Worm (Caenorhabditis elegans) whole organism, L4 larva: ENCODE data around the gene lgc-4.

Experiments
- F26F4.8 ChIP-seq: fragments of 200-800 bp; sonication (Bioruptor generic); conservative IDR thresholded peaks from 2 replicates; pipeline ENCODE4 v1.3.6; 2022; ENCODE audit warnings: missing genetic modification characterization, missing compliant biosample characterization
- F44E2.7 ChIP-seq: fragments of 200-800 bp; sonication (Bioruptor generic); IDR thresholded peaks from 2 replicates; pipeline ENCODE4 v2.1.2; 2022; ENCODE audit warnings: missing genetic modification characterization, missing compliant biosample characterization
- F49E8.2 ChIP-seq: sonication (generic microtip); optimal IDR thresholded peaks from 2 replicates; lab custom pipeline; 2016; ENCODE audit warnings: missing compliant biosample characterization, mild to moderate bottlenecking, missing genetic modification characterization, borderline replicate concordance
- T20F7.1 ChIP-seq: fragments of 200-800 bp; sonication (Bioruptor generic); optimal IDR thresholded peaks from 2 replicates; lab custom pipeline; 2018; ENCODE audit warnings: mild to moderate bottlenecking, missing genetic modification characterization, missing compliant biosample characterization
- Y105C5A.15 ChIP-seq: fragments of 200-800 bp; sonication (Bioruptor generic); IDR thresholded peaks from 2 replicates; pipeline ENCODE4 v1.3.6; 2022; ENCODE audit warnings: missing genetic modification characterization, missing compliant biosample characterization
- Y5F2A.4 ChIP-seq: fragments of 200-800 bp; sonication (Bioruptor generic); optimal IDR thresholded peaks from 2 replicates; lab custom pipeline; 2018; ENCODE audit warnings: mild to moderate bottlenecking, missing genetic modification characterization, missing compliant biosample characterization
- aha-1 ChIP-seq: fragments of 150-350 bp; peaks from one replicate; lab custom pipeline; 2014; ENCODE audit warnings: missing biosample characterization, missing genetic modification characterization
- arid-1 ChIP-seq: fragments of 200-800 bp; sonication (Bioruptor generic); conservative IDR thresholded peaks from 2 replicates; pipeline ENCODE4 v1.3.6; 2022; ENCODE audit warnings: missing genetic modification reagents, missing genetic modification characterization, missing compliant biosample characterization
- ceh-20 ChIP-seq: fragments of 200-800 bp; sonication (Bioruptor generic); IDR thresholded peaks from 2 replicates; pipeline ENCODE4 v1.3.6; 2022; ENCODE audit warnings: missing genetic modification reagents, missing genetic modification characterization, missing compliant biosample characterization
- ceh-44 ChIP-seq: fragments of 200-800 bp; sonication (Bioruptor generic); IDR thresholded peaks from 2 replicates; pipeline ENCODE4 v1.3.6; 2022; ENCODE audit warnings: missing genetic modification reagents, missing genetic modification characterization, missing compliant biosample characterization
- cey-2 ChIP-seq: sonication (generic microtip); optimal IDR thresholded peaks from 3 replicates; lab custom pipeline; 2017; ENCODE audit warnings: missing genetic modification characterization, mild to moderate bottlenecking, missing compliant biosample characterization, antibody characterized with exemption, borderline replicate concordance; ENCODE audit not compliant: insufficient read depth
- daf-19 ChIP-seq: fragments of 200-800 bp; sonication (Bioruptor generic); conservative IDR thresholded peaks from 2 replicates; pipeline ENCODE4 v1.3.6; 2022; ENCODE audit warnings: missing genetic modification characterization, missing compliant biosample characterization
- dmd-9 ChIP-seq: fragments of 200-800 bp; sonication (Bioruptor generic); IDR thresholded peaks from 2 replicates; pipeline ENCODE4 v1.3.6; 2022; ENCODE audit warnings: missing genetic modification reagents, missing genetic modification characterization, missing compliant biosample characterization
- fkh-10 ChIP-seq: fragments of 150-350 bp; optimal IDR thresholded peaks from 2 replicates; lab custom pipeline; 2014; ENCODE audit warnings: missing biosample characterization, missing genetic modification reagents, missing genetic modification characterization
- gei-8 ChIP-seq: fragments of 200-800 bp; sonication (Bioruptor generic); optimal IDR thresholded peaks from 2 replicates; lab custom pipeline; 2018; ENCODE audit warnings: mild to moderate bottlenecking, missing genetic modification characterization, missing compliant biosample characterization
- hlh-11 ChIP-seq: fragments of 200-800 bp; sonication (Bioruptor generic); optimal IDR thresholded peaks from 2 replicates; lab custom pipeline; 2018; ENCODE audit warnings: mild to moderate bottlenecking, missing genetic modification characterization, missing compliant biosample characterization
- lim-7 ChIP-seq: fragments of 200-800 bp; sonication (Bioruptor generic); IDR thresholded peaks from 2 replicates; pipeline ENCODE4 v1.3.6; 2022; ENCODE audit warnings: missing genetic modification characterization, missing compliant biosample characterization
- lin-1 ChIP-seq: fragments of 200-800 bp; sonication (Bioruptor generic); IDR thresholded peaks from 2 replicates; pipeline ENCODE4 v1.3.6; 2022; ENCODE audit warnings: missing genetic modification reagents, missing genetic modification characterization, missing compliant biosample characterization
- lin-29 ChIP-seq: fragments of 200-800 bp; sonication (Bioruptor generic); IDR thresholded peaks from 2 replicates; pipeline ENCODE4 v1.3.6; 2022; ENCODE audit warnings: missing genetic modification reagents, missing genetic modification characterization, missing compliant biosample characterization
- madf-5 ChIP-seq, 2 experiments: fragments of 200-800 bp; sonication (Bioruptor generic); IDR thresholded peaks; 2 replicates each; pipeline ENCODE4 v1.3.6; 2022; ENCODE audit warnings: missing compliant biosample characterization in 2 of 2, missing genetic modification characterization in 2 of 2
- madf-9 ChIP-seq: fragments of 200-800 bp; sonication (Bioruptor generic); conservative IDR thresholded peaks from 2 replicates; pipeline ENCODE4 v1.3.6; 2022; ENCODE audit warnings: missing genetic modification reagents, missing genetic modification characterization, missing compliant biosample characterization
- mes-2 ChIP-seq: sonication (generic microtip); optimal IDR thresholded peaks from 2 replicates; lab custom pipeline; 2016; ENCODE audit warnings: missing genotype, mild to moderate bottlenecking, missing genetic modification characterization, missing compliant biosample characterization; ENCODE audit not compliant: poor library complexity, severe bottlenecking
- mxl-3 ChIP-seq: fragments of 200-800 bp; sonication (Bioruptor generic); optimal IDR thresholded peaks from 2 replicates; lab custom pipeline; 2018; ENCODE audit warnings: mild to moderate bottlenecking, missing genetic modification characterization, missing compliant biosample characterization
- nhr-102 ChIP-seq: sonication (generic microtip); optimal IDR thresholded peaks from 2 replicates; lab custom pipeline; 2016; ENCODE audit warnings: mild to moderate bottlenecking, missing genetic modification characterization, moderate library complexity, missing compliant biosample characterization
- nhr-111 ChIP-seq: fragments of 200-800 bp; sonication (Bioruptor generic); optimal IDR thresholded peaks from 2 replicates; lab custom pipeline; 2018; ENCODE audit warnings: mild to moderate bottlenecking, missing genetic modification characterization, missing compliant biosample characterization
- nhr-25 ChIP-seq: sonication (generic microtip); optimal IDR thresholded peaks from 2 replicates; lab custom pipeline; 2017; ENCODE audit warnings: missing genetic modification characterization, mild to moderate bottlenecking, missing compliant biosample characterization, antibody characterized with exemption, moderate library complexity, borderline replicate concordance; ENCODE audit not compliant: insufficient read depth
- nhr-28 ChIP-seq: fragments of 150-350 bp; optimal IDR thresholded peaks from 2 replicates; lab custom pipeline; 2014; ENCODE audit warnings: missing biosample characterization, missing genetic modification characterization
- nhr-41 ChIP-seq: fragments of 200-800 bp; sonication (Bioruptor generic); IDR thresholded peaks from 2 replicates; pipeline ENCODE4 v1.3.6; 2022; ENCODE audit warnings: missing genetic modification reagents, missing genetic modification characterization, missing compliant biosample characterization
- nhr-6 ChIP-seq: fragments of 150-350 bp; optimal IDR thresholded peaks from 2 replicates; lab custom pipeline; 2014; ENCODE audit warnings: missing biosample characterization, missing genetic modification characterization
- pha-4 ChIP-seq, 2 experiments: fragments of 150-350 bp in 1 of 2; fragments of 200-800 bp in 1 of 2; sonication (Bioruptor generic) in 1 of 2; IDR thresholded peaks in 1 of 2; optimal IDR thresholded peaks in 1 of 2; 2 replicates each; pipeline versions ENCODE4 v1.3.6 to Lab custom; 2014 to 2022; ENCODE audit warnings: missing genetic modification characterization in 2 of 2, missing genetic modification reagents in 2 of 2, missing biosample characterization in 1 of 2, missing compliant biosample characterization in 1 of 2
- php-3 ChIP-seq: fragments of 200-800 bp; sonication (Bioruptor generic); IDR thresholded peaks from 2 replicates; pipeline ENCODE4 v1.3.6; 2022; ENCODE audit warnings: missing genetic modification reagents, missing genetic modification characterization, missing compliant biosample characterization
- skn-1 ChIP-seq: fragments of 150-350 bp; optimal IDR thresholded peaks from 2 replicates; lab custom pipeline; 2014; ENCODE audit warnings: missing biosample characterization, missing genetic modification characterization
- spr-1 ChIP-seq: sonication (generic microtip); optimal IDR thresholded peaks from 2 replicates; lab custom pipeline; 2016; ENCODE audit warnings: mild to moderate bottlenecking, missing genetic modification characterization, missing compliant biosample characterization
- tag-97 ChIP-seq: fragments of 200-800 bp; sonication (Bioruptor generic); IDR thresholded peaks from 2 replicates; pipeline ENCODE4 v1.3.6; 2022; ENCODE audit warnings: missing genetic modification characterization, missing compliant biosample characterization
- unc-130 ChIP-seq: sonication (generic microtip); optimal IDR thresholded peaks from 2 replicates; lab custom pipeline; 2016; ENCODE audit warnings: missing genetic modification reagents, missing genetic modification characterization, missing compliant biosample characterization
- unc-62 ChIP-seq, 3 experiments: fragments of 150-350 bp in 1 of 3; sonication (generic microtip); optimal IDR thresholded peaks in 2 of 3; peaks in 1 of 3; 1 replicate in 1 of 3; 2 replicates in 2 of 3; lab custom pipeline; 2014 to 2017; ENCODE audit warnings: missing biosample characterization in 3 of 3, missing genetic modification characterization in 3 of 3, missing genetic modification reagents in 3 of 3, missing genotype in 1 of 3
- zip-11 ChIP-seq: fragments of 200-800 bp; sonication (Bioruptor generic); IDR thresholded peaks from 2 replicates; pipeline ENCODE4 v1.3.6; 2022; ENCODE audit warnings: missing genetic modification characterization, missing compliant biosample characterization

The lgc-4 gene

ce11 chrX:9251488-9251887 lies 9.5 kb upstream of the lgc-4 start, which contains the start of gene pes-8:
TSS of gene pes-8 (plus strand) at chrX:9251788.
- TF ChIP-seq nhr-102 (tag; lab: Kevin White, UChicago) (no peak), daf-19 (no peak), aha-1 (tag; lab: Kevin White, UChicago) (peak; percentile 75), mes-2 (tag; lab: Kevin White, UChicago) (no peak)
- TF ChIP-seq, all 104 proteins: peak for 1

DNA sequence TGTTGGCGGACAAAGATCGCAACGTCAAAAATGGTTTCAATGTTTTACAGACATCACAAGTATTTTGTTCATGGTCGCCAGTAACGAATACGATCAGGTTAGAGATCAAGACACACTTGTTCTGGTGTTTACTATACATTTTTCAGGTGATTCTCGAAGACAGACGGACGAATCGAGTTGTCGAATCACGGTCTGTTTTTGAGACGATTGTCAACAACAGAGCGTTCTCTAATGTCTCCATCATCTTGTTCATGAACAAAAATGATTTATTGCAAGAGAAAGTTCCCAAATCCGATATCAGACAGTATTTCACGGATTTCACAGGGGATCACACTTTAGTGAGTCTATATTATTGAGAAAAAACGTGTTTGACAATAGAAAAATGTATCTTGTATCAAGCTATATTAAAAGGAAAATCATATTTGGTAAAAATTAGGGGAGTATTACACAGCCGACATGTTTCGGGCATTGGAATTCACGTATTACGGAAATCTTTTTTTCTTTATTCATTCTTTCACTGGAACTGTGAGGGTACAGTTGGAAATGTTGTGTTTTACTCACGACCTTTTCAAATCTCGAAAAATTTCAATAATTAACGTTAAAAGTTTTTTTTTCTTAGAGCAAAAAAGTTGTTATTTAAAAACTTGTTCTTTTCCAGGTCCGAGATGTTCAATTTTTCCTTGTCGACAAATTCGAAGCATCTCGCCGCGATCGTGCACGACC lies 6.2 kb upstream of the lgc-4 start:
- TF ChIP-seq cey-2 (tag; lab: Kevin White, UChicago) (no peak), mes-2 (tag; lab: Kevin White, UChicago) (no peak), unc-62 (GFP tag; optimal IDR thresholded peaks at IDR 0.05 in 1 of 2; lab: Kevin White, UChicago) (peak in 1 of 2 experiments; percentile 94), unc-62 (tag; optimal IDR thresholded peaks at IDR 0.05; lab: Kevin White, UChicago) (no peak), hlh-11 (tag; lab: Kevin White, UChicago) (peak; percentile 28), mxl-3 (GFP tag; lab: Kevin White, UChicago) (peak; percentile 11)

- TF ChIP-seq unc-62 (GFP tag; optimal IDR thresholded peaks at IDR 0.05 in 1 of 2; lab: Kevin White, UChicago): peak in 1 of 2 experiments; percentile 73
- no peak for TF ChIP-seq unc-62 (tag; optimal IDR thresholded peaks at IDR 0.05; lab: Kevin White, UChicago)
- peak; percentile 76 for TF ChIP-seq nhr-25 (tag; lab: Kevin White, UChicago)
- peak; percentile 53 for TF ChIP-seq nhr-28 (tag; lab: Kevin White, UChicago)
- TF ChIP-seq T20F7.1 (GFP tag; lab: Kevin White, UChicago): no peak
- no peak for TF ChIP-seq nhr-102 (tag; lab: Kevin White, UChicago)
Measured at ce11 chrX:9246625-9247024, 4.6 kb upstream of the lgc-4 start.

DNA sequence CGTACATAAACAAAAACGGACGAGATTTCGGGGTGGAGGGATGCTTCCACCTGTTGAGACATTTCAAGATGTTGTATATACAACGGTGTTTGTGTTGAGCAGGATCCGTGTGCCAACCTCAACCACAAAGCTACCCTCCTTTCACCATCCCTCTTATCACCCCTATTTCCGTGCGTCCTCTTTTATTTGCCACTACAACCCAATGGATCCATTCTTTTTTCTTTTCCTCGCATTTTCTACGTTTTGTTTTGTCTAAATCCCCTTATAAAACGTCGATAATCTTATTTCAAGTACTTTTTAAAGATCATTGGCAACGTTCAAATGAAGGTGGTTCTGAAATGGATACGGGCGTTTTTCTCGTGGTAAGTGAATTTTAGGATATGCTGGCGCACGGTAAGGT lies 1.2 kb upstream of the lgc-4 start, which contains the start of gene gpa-12:
gpa-12 (plus strand) TSS at position 301 of the 400 bp plus-strand sequence.
- TF ChIP-seq ceh-20 (no peak), dmd-9 (no peak), fkh-10 (GFP tag; lab: Kevin White, UChicago) (no peak), skn-1 (tag; lab: Kevin White, UChicago) (no peak), pha-4 (GFP tag; IDR thresholded peaks at IDR 0.05; lab: Robert Waterston, UW) (no peak), pha-4 (tag; optimal IDR thresholded peaks at IDR 0.05; lab: Kevin White, UChicago) (no peak), nhr-6 (no peak), gei-8 (no peak), aha-1 (tag; lab: Kevin White, UChicago) (no peak), Y105C5A.15 (GFP tag; lab: Robert Waterston, UW) (no peak), F49E8.2 (no peak), daf-19 (no peak), lin-1 (no peak), T20F7.1 (GFP tag; lab: Kevin White, UChicago) (no peak), madf-5 (GFP tag; IDR thresholded peaks at IDR 0.05; lab: Robert Waterston, UW) (no peak), tag-97 (no peak)
- TF ChIP-seq, all 104 proteins: peak for 0

DNA sequence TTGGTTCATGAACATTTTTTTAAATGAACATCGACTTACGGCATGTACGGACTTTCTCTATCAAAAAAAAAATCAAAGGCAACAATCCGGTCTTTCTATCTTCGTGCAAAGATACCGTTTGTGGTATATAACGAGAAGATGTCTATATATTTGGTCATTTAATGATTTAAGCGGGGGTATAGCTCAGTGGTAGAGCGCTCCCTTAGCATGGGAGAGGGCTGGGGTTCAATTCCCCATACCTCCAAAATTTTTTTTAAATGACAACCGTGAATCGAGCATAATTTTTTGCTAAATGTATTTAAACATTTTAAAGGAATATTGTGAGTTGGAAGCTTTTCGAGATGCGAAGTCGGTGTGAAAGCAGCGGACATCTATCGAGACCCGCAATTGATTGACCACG lies 3.3 kb downstream of the lgc-4 start:
- peak; percentile 83 for TF ChIP-seq madf-9 (GFP tag; lab: Robert Waterston, UW)
- peak; percentile 73 for TF ChIP-seq arid-1
- TF ChIP-seq F44E2.7: 0 out of 2 replicates have a peak, but pooled peaks have one; percentile 82
- TF ChIP-seq unc-130 (GFP tag; lab: Kevin White, UChicago): peak; percentile 15
- TF ChIP-seq php-3: peak; percentile 79
- peak; percentile 88 for TF ChIP-seq lim-7
- TF ChIP-seq F26F4.8 (GFP tag; lab: Robert Waterston, UW): peak; percentile 69; the same call in 1 of the 2 replicates
- no peak for TF ChIP-seq nhr-102 (tag; lab: Kevin White, UChicago)
- no peak for TF ChIP-seq zip-11 (GFP tag; lab: Robert Waterston, UW)
- no peak for TF ChIP-seq ceh-44
- peak; percentile 64 for TF ChIP-seq nhr-111 (GFP tag; lab: Kevin White, UChicago)
- TF ChIP-seq T20F7.1 (GFP tag; lab: Kevin White, UChicago): no peak
- peak; percentile 62; the same call in 1 of the 2 replicates for TF ChIP-seq nhr-41 (GFP tag; lab: Robert Waterston, UW)
- peak; percentile 34 to 67; a peak in 1 of 4 replicates for TF ChIP-seq madf-5 (GFP tag; IDR thresholded peaks at IDR 0.05; lab: Robert Waterston, UW)
- TF ChIP-seq Y105C5A.15 (GFP tag; lab: Robert Waterston, UW): 0 out of 2 replicates have a peak, but pooled peaks have one; percentile 69
- TF ChIP-seq skn-1 (tag; lab: Kevin White, UChicago): no peak
- no peak for TF ChIP-seq dmd-9
- peak; percentile 23 for TF ChIP-seq Y5F2A.4 (GFP tag; lab: Kevin White, UChicago)
- TF ChIP-seq nhr-25 (tag; lab: Kevin White, UChicago): no peak
- TF ChIP-seq mxl-3 (GFP tag; lab: Kevin White, UChicago): no peak
- peak; percentile 46; the same call in 1 of the 2 replicates for TF ChIP-seq lin-1
- TF ChIP-seq lin-29 (GFP tag; lab: Robert Waterston, UW): no peak
- TF ChIP-seq spr-1 (tag; lab: Kevin White, UChicago): peak; percentile 26
